Worm (Caenorhabditis elegans): Measurements from ENCODE around the gene W02D7.6.

W02D7.6 gene

ce11 chrV:8252532-8252931 lies 48.8 kb downstream of the W02D7.6 start:
- no peak for TF ChIP-seq nhr-23 (tag; optimal IDR thresholded peaks at IDR 0.05)
- TF ChIP-seq mbf-1 (tag; optimal IDR thresholded peaks at IDR 0.05), result no peak
- TF ChIP-seq nhr-129 (tag; optimal IDR thresholded peaks at IDR 0.05), result peak; percentile 34
- peak; percentile 27 for TF ChIP-seq sma-9 (GFP tag; optimal IDR thresholded peaks at IDR 0.05)
- TF ChIP-seq sma-9 (tag; optimal IDR thresholded peaks at IDR 0.05), result no peak
- TF ChIP-seq blmp-1 (tag; optimal IDR thresholded peaks at IDR 0.05; ENCODE audit: insufficient read depth), result no peak
- TF ChIP-seq mab-5 (tag; optimal IDR thresholded peaks at IDR 0.05), result peak; percentile 33
- TF ChIP-seq nhr-11 (tag; optimal IDR thresholded peaks at IDR 0.05), result no peak
- TF ChIP-seq lsy-2 (tag; optimal IDR thresholded peaks at IDR 0.05), result peak in 1 of 2 experiments; percentile 16
- no peak for TF ChIP-seq nhr-237 (tag; optimal IDR thresholded peaks at IDR 0.05)

- TF ChIP-seq nhr-23 (tag; optimal IDR thresholded peaks at IDR 0.05), result no peak
- TF ChIP-seq C34F6.9 (tag; optimal IDR thresholded peaks at IDR 0.05), result peak; percentile 16
- TF ChIP-seq nhr-129 (tag; optimal IDR thresholded peaks at IDR 0.05), result peak; percentile 18
- TF ChIP-seq nhr-10 (tag; optimal IDR thresholded peaks at IDR 0.05), result no peak
- TF ChIP-seq elt-1 (tag; optimal IDR thresholded peaks at IDR 0.05), result no peak
- TF ChIP-seq nhr-25 (tag; optimal IDR thresholded peaks at IDR 0.05), result no peak
These were observed 50.2 kb downstream of the W02D7.6 start for ce11 chrV:8251075-8251474.

ce11 chrV:8250208-8250607 lies 51.1 kb downstream of the W02D7.6 start, which contains the start of gene C16D9.6:
Gene C16D9.6 (minus strand): TSS chrV:8250308.
- TF ChIP-seq ztf-11 (tag; optimal IDR thresholded peaks at IDR 0.05) (no peak), lsy-2 (tag; optimal IDR thresholded peaks at IDR 0.05) (no peak), nhr-12 (tag; optimal IDR thresholded peaks at IDR 0.05) (no peak), ZK546.5 (tag; optimal IDR thresholded peaks at IDR 0.05) (no peak)

All from whole organism, L2 larva.